Worm (Caenorhabditis elegans): ENCODE measurements around the gene Y81G3A.6.

DNA sequence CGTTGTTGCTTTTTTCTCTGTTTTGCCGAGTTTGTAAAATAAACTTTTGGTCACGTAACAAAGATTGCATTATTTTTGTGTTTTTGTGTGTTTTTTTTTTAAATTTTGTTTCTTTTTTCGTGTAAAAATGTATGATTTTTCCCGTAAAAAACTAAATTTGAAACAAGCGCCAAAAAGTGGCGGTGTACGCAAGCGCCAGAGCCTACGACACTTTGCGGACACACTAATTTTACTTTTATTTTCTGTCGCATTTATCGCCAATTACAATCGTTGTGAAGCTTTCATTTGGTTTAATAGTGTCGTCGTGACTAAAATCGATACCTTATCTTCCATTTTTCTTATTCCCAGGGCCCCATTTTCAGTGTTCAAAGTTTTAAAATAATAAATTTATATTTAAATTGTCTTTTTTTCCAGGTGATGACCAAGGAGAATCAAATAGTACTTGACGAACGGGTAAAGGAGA lies 1.5 kb upstream of the Y81G3A.6 start, which contains the start of the genes Y81G3A.1 and gcn-2:
- no peak for TF ChIP-seq mbf-1 (tag; optimal IDR thresholded peaks at IDR 0.05)
- TF ChIP-seq lin-39 (tag; optimal IDR thresholded peaks at IDR 0.05): no peak

Measured in whole organism, L2 larva.